Worm (Caenorhabditis elegans): Measurements from ENCODE around the gene prx-10.

DNA sequence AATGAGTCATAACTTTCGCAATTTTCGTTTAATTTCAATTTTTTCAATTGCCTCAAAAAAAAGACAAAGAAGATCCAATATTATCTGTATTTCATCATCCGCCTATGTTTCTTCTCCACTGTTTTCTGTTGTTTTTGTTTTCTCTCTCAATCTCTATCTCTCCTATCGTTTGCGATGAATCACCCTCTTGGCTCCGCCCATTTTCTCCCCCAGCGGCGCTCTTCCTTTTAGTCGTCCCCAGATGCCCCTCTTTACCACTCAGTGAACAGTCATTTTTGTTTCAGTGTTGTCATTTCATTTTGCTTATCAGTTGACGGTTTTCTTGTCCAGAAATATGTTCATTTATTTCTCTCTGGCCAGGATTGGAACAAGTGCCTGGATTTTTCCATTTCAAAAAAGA lies 11.3 kb upstream of the prx-10 start:
- TF ChIP-seq med-1 (GFP tag; optimal IDR thresholded peaks at IDR 0.05; ENCODE audit: insufficient read depth) (no peak), T22C8.4 (GFP tag; IDR thresholded peaks at IDR 0.05) (no peak), ztf-23 (GFP tag; IDR thresholded peaks at IDR 0.05) (no peak), cog-1 (tag; optimal IDR thresholded peaks at IDR 0.05) (no peak), klf-2 (GFP tag; conservative IDR thresholded peaks at IDR 0.05) (no peak), ztf-29 (GFP tag; IDR thresholded peaks at IDR 0.05) (no peak)

Data from whole organism, midembryonic.